Worm (Caenorhabditis elegans) whole organism, late embryonic: ENCODE data around the gene C27A2.8.

Source experiments
- C08G9.2 ChIP-seq: sonication (generic microtip); optimal IDR thresholded peaks from 2 replicates; lab custom pipeline; 2016; ENCODE audit warnings: mild to moderate bottlenecking, missing genetic modification characterization, moderate library complexity, missing compliant biosample characterization
- C38D4.7 ChIP-seq: fragments of 200-800 bp; sonication (Bioruptor generic); optimal IDR thresholded peaks from 2 replicates; lab custom pipeline; 2018; ENCODE audit warnings: mild to moderate bottlenecking, missing genetic modification characterization, moderate library complexity, missing compliant biosample characterization
- F13H6.1 ChIP-seq: sonication (generic microtip); optimal IDR thresholded peaks from 2 replicates; lab custom pipeline; 2016; ENCODE audit warnings: missing genetic modification characterization, missing compliant biosample characterization
- K09A11.1 ChIP-seq: sonication (generic microtip); optimal IDR thresholded peaks from 2 replicates; lab custom pipeline; 2017; ENCODE audit warnings: antibody characterized with exemption, mild to moderate bottlenecking, missing genetic modification characterization, missing compliant biosample characterization; ENCODE audit not compliant: insufficient read depth
- T23F11.4 ChIP-seq: fragments of 200-800 bp; sonication (Bioruptor generic); optimal IDR thresholded peaks from 2 replicates; lab custom pipeline; 2018; ENCODE audit warnings: mild to moderate bottlenecking, missing genetic modification characterization, missing compliant biosample characterization
- ama-1 ChIP-seq: fragments of 150-350 bp; optimal IDR thresholded peaks from 2 replicates; lab custom pipeline; 2014
- ceh-14 ChIP-seq: sonication (generic microtip); optimal IDR thresholded peaks from 2 replicates; lab custom pipeline; 2016; ENCODE audit warnings: missing genotype, missing genetic modification characterization, missing compliant biosample characterization
- ceh-18 ChIP-seq: sonication (generic microtip); optimal IDR thresholded peaks from 2 replicates; lab custom pipeline; 2016; ENCODE audit warnings: missing genetic modification characterization, missing compliant biosample characterization
- ceh-19 ChIP-seq: fragments of 200-800 bp; sonication (Bioruptor generic); optimal IDR thresholded peaks from 2 replicates; lab custom pipeline; 2018; ENCODE audit warnings: mild to moderate bottlenecking, missing genetic modification characterization, missing compliant biosample characterization
- ceh-2 ChIP-seq: sonication (generic microtip); optimal IDR thresholded peaks from 2 replicates; lab custom pipeline; 2016; ENCODE audit warnings: missing genotype, missing genetic modification characterization, missing compliant biosample characterization
- ceh-22 ChIP-seq: sonication (generic microtip); optimal IDR thresholded peaks from 2 replicates; lab custom pipeline; 2017; ENCODE audit warnings: missing biosample characterization, missing genetic modification characterization
- ceh-24 ChIP-seq: sonication (generic microtip); optimal IDR thresholded peaks from 2 replicates; lab custom pipeline; 2016; ENCODE audit warnings: mild to moderate bottlenecking, missing genetic modification characterization, missing compliant biosample characterization
- ceh-30 ChIP-seq: fragments of 150-350 bp; optimal IDR thresholded peaks from 2 replicates; lab custom pipeline; 2014; ENCODE audit warnings: missing biosample characterization, missing genetic modification characterization
- ceh-31 ChIP-seq: sonication (generic microtip); optimal IDR thresholded peaks from 2 replicates; lab custom pipeline; 2016; ENCODE audit warnings: missing genetic modification characterization, missing compliant biosample characterization
- ceh-34 ChIP-seq: sonication (generic microtip); optimal IDR thresholded peaks from 2 replicates; lab custom pipeline; 2016; ENCODE audit warnings: mild to moderate bottlenecking, missing genetic modification characterization, missing compliant biosample characterization
- ceh-45 ChIP-seq: fragments of 200-800 bp; sonication (Bioruptor generic); IDR thresholded peaks from 2 replicates; pipeline ENCODE4 v1.3.6; 2022; ENCODE audit warnings: missing genetic modification reagents, missing genetic modification characterization, missing compliant biosample characterization
- ceh-48 ChIP-seq: sonication (generic microtip); optimal IDR thresholded peaks from 2 replicates; lab custom pipeline; 2016; ENCODE audit warnings: missing genetic modification characterization, inconsistent platforms, missing compliant biosample characterization
- ceh-9 ChIP-seq: sonication (generic microtip); optimal IDR thresholded peaks from 2 replicates; lab custom pipeline; 2016; ENCODE audit warnings: mild to moderate bottlenecking, missing genetic modification characterization, inconsistent platforms, missing compliant biosample characterization
- dmd-4 ChIP-seq: sonication (generic microtip); optimal IDR thresholded peaks from 2 replicates; lab custom pipeline; 2016; ENCODE audit warnings: borderline replicate concordance, missing genetic modification characterization, missing compliant biosample characterization
- dve-1 ChIP-seq: sonication (generic microtip); optimal IDR thresholded peaks from 2 replicates; lab custom pipeline; 2017; ENCODE audit warnings: antibody characterized with exemption, mild to moderate bottlenecking, missing genetic modification characterization, missing compliant biosample characterization
- elt-4 ChIP-seq: sonication (generic microtip); optimal IDR thresholded peaks from 2 replicates; lab custom pipeline; 2016; ENCODE audit warnings: missing genetic modification characterization, missing compliant biosample characterization
- eyg-1 ChIP-seq: sonication (generic microtip); optimal IDR thresholded peaks from 2 replicates; lab custom pipeline; 2016; ENCODE audit warnings: missing genotype, missing genetic modification characterization, missing compliant biosample characterization
- fax-1 ChIP-seq: sonication (generic microtip); optimal IDR thresholded peaks from 2 replicates; lab custom pipeline; 2016; ENCODE audit warnings: missing genotype, missing genetic modification characterization, missing compliant biosample characterization
- fkh-10 ChIP-seq: fragments of 150-350 bp; optimal IDR thresholded peaks from 2 replicates; lab custom pipeline; 2014; ENCODE audit warnings: missing biosample characterization, missing genetic modification reagents, missing genetic modification characterization
- gmeb-2 ChIP-seq: sonication (generic microtip); optimal IDR thresholded peaks from 2 replicates; lab custom pipeline; 2016; ENCODE audit warnings: missing genetic modification characterization, inconsistent platforms, missing compliant biosample characterization
- hlh-13 ChIP-seq: fragments of 200-800 bp; sonication (Bioruptor generic); optimal IDR thresholded peaks from 2 replicates; lab custom pipeline; 2018; ENCODE audit warnings: mild to moderate bottlenecking, missing genetic modification characterization, missing compliant biosample characterization
- hlh-15 ChIP-seq: sonication (generic microtip); optimal IDR thresholded peaks from 2 replicates; lab custom pipeline; 2016; ENCODE audit warnings: missing genetic modification characterization, missing compliant biosample characterization
- hlh-30 ChIP-seq: sonication (generic microtip); optimal IDR thresholded peaks from 2 replicates; lab custom pipeline; 2017; ENCODE audit warnings: antibody characterized with exemption, missing genetic modification characterization, missing compliant biosample characterization; ENCODE audit not compliant: insufficient read depth
- hlh-6 ChIP-seq: sonication (generic microtip); optimal IDR thresholded peaks from 2 replicates; lab custom pipeline; 2016; ENCODE audit warnings: missing genotype, missing genetic modification characterization, missing compliant biosample characterization
- hlh-8 ChIP-seq: sonication (generic microtip); optimal IDR thresholded peaks from 2 replicates; lab custom pipeline; 2016; ENCODE audit warnings: missing genotype, missing genetic modification characterization, missing compliant biosample characterization
- lim-6 ChIP-seq: sonication (generic microtip); optimal IDR thresholded peaks from 2 replicates; lab custom pipeline; 2016; ENCODE audit warnings: missing genetic modification characterization, missing compliant biosample characterization
- lin-11 ChIP-seq: fragments of 200-800 bp; sonication (Bioruptor generic); optimal IDR thresholded peaks from 2 replicates; lab custom pipeline; 2018; ENCODE audit warnings: mild to moderate bottlenecking, missing genetic modification characterization, missing compliant biosample characterization
- madf-2 ChIP-seq: sonication (generic microtip); optimal IDR thresholded peaks from 2 replicates; lab custom pipeline; 2017; ENCODE audit warnings: missing genetic modification characterization, missing compliant biosample characterization
- mec-3 ChIP-seq: sonication (generic microtip); optimal IDR thresholded peaks from 2 replicates; lab custom pipeline; 2016; ENCODE audit warnings: borderline replicate concordance, missing genetic modification characterization, missing compliant biosample characterization
- nfya-1 ChIP-seq: sonication (generic microtip); optimal IDR thresholded peaks from 2 replicates; lab custom pipeline; 2017; ENCODE audit warnings: missing genetic modification characterization, mild to moderate bottlenecking, missing compliant biosample characterization, antibody characterized with exemption, moderate library complexity
- nhr-11 ChIP-seq: fragments of 150-350 bp; optimal IDR thresholded peaks from 2 replicates; lab custom pipeline; 2014; ENCODE audit warnings: missing biosample characterization, missing genetic modification characterization
- nhr-232 ChIP-seq: sonication (generic microtip); optimal IDR thresholded peaks from 2 replicates; lab custom pipeline; 2016; ENCODE audit warnings: missing genetic modification characterization, missing compliant biosample characterization
- npax-4 ChIP-seq: sonication (generic microtip); optimal IDR thresholded peaks from 2 replicates; lab custom pipeline; 2016; ENCODE audit warnings: missing genetic modification characterization, missing compliant biosample characterization
- odd-2 ChIP-seq: sonication (generic microtip); optimal IDR thresholded peaks from 2 replicates; lab custom pipeline; 2017; ENCODE audit warnings: antibody characterized with exemption, mild to moderate bottlenecking, missing genetic modification characterization, missing compliant biosample characterization
- pag-3 ChIP-seq: sonication (generic microtip); optimal IDR thresholded peaks from 2 replicates; lab custom pipeline; 2016; ENCODE audit warnings: missing compliant biosample characterization, missing genetic modification characterization, borderline replicate concordance
- pat-9 ChIP-seq: fragments of 200-800 bp; sonication (Bioruptor generic); optimal IDR thresholded peaks from 2 replicates; lab custom pipeline; 2018; ENCODE audit warnings: mild to moderate bottlenecking, missing genetic modification characterization, moderate library complexity, missing compliant biosample characterization
- pha-4 ChIP-seq: fragments of 150-350 bp; optimal IDR thresholded peaks from 2 replicates; lab custom pipeline; 2018; ENCODE audit warnings: missing biosample characterization, missing genetic modification reagents, missing genetic modification characterization
- pqm-1 ChIP-seq: sonication (generic microtip); optimal IDR thresholded peaks from 2 replicates; lab custom pipeline; 2016; ENCODE audit warnings: missing genetic modification characterization, missing compliant biosample characterization
- ref-2 ChIP-seq: sonication (generic microtip); optimal IDR thresholded peaks from 2 replicates; lab custom pipeline; 2016; ENCODE audit warnings: missing genetic modification characterization, missing compliant biosample characterization
- rnt-1 ChIP-seq: sonication (generic microtip); optimal IDR thresholded peaks from 2 replicates; lab custom pipeline; 2016; ENCODE audit warnings: missing genetic modification characterization, missing compliant biosample characterization
- sdc-2 ChIP-seq: sonication (generic microtip); optimal IDR thresholded peaks from 2 replicates; lab custom pipeline; 2016; ENCODE audit warnings: missing genotype, missing genetic modification characterization, missing compliant biosample characterization
- sox-2 ChIP-seq: fragments of 200-800 bp; sonication (Bioruptor generic); IDR thresholded peaks from 2 replicates; pipeline ENCODE4 v1.3.6; 2022; ENCODE audit warnings: missing genetic modification reagents, missing genetic modification characterization, missing compliant biosample characterization
- syd-9 ChIP-seq: sonication (generic microtip); optimal IDR thresholded peaks from 2 replicates; lab custom pipeline; 2016; ENCODE audit warnings: mild to moderate bottlenecking, missing genetic modification characterization, moderate library complexity, missing compliant biosample characterization
- ttx-3 ChIP-seq: sonication (generic microtip); optimal IDR thresholded peaks from 2 replicates; lab custom pipeline; 2016; ENCODE audit warnings: missing genetic modification reagents, missing genetic modification characterization, missing compliant biosample characterization
- unc-42 ChIP-seq: sonication (generic microtip); optimal IDR thresholded peaks from 2 replicates; lab custom pipeline; 2016; ENCODE audit warnings: missing genotype, missing genetic modification characterization, missing compliant biosample characterization
- unc-55 ChIP-seq: sonication (generic microtip); optimal IDR thresholded peaks from 2 replicates; lab custom pipeline; 2017; ENCODE audit warnings: missing biosample characterization, missing genetic modification reagents, missing genetic modification characterization
- unc-86 ChIP-seq: sonication (generic microtip); optimal IDR thresholded peaks from 2 replicates; lab custom pipeline; 2016; ENCODE audit warnings: missing genetic modification characterization, missing compliant biosample characterization
- ztf-16 ChIP-seq: sonication (generic microtip); optimal IDR thresholded peaks from 2 replicates; lab custom pipeline; 2017; ENCODE audit warnings: missing genetic modification characterization, missing compliant biosample characterization

The C27A2.8 gene

DNA sequence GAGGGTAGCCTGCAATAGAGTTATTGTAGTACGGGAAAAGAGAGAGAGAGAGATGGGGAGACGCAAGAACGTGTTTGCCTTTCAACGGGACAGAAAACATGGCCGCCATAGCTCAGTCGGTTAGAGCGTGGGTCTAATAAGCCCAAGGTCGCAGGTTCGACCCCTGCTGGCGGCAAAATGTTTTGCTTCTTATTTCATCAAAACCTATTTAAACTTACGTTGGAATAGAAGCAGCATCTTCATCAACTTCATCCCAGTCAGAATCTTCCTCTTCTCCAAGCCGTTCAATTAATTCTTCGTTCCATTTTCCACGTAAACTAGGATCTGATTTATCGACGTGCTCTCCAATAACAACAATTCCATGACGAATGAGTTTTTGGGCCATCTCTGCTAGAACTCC lies 35.2 kb downstream of the C27A2.8 start:
- peak; percentile 15 for TF ChIP-seq elt-4 (tag; lab: Kevin White, UChicago)
- peak; percentile 86 for TF ChIP-seq F13H6.1 (tag; lab: Kevin White, UChicago)
- no peak for TF ChIP-seq nhr-11 (tag; lab: Kevin White, UChicago)
- TF ChIP-seq unc-42 (tag; lab: Kevin White, UChicago) = peak; percentile 78
- peak; percentile 49 for TF ChIP-seq ceh-9 (tag; lab: Kevin White, UChicago)
- TF ChIP-seq ama-1 (lab: Kevin White, UChicago) = no peak
- TF ChIP-seq ref-2 = peak; percentile 90
- TF ChIP-seq lim-6 = no peak
- peak; percentile 86 for TF ChIP-seq ztf-16 (tag; lab: Kevin White, UChicago)
- TF ChIP-seq nhr-232 (tag; lab: Kevin White, UChicago) = peak; percentile 87
- peak; percentile 73 for TF ChIP-seq pqm-1 (tag; lab: Kevin White, UChicago)
- peak; percentile 77 for TF ChIP-seq ceh-14 (tag; lab: Kevin White, UChicago)
- peak; percentile 81 for TF ChIP-seq madf-2 (tag; lab: Kevin White, UChicago)
- TF ChIP-seq pat-9 = peak; percentile 88
- TF ChIP-seq C38D4.7 (GFP tag; lab: Kevin White, UChicago) = peak; percentile 85
- TF ChIP-seq ceh-2 (tag; lab: Kevin White, UChicago) = peak; percentile 86
- no peak for TF ChIP-seq fkh-10
- TF ChIP-seq odd-2 = peak; percentile 54
- peak; percentile 97 for TF ChIP-seq hlh-6 (tag; lab: Kevin White, UChicago)
- TF ChIP-seq gmeb-2 (tag; lab: Kevin White, UChicago) = peak; percentile 87
- no peak for TF ChIP-seq ceh-30 (tag; lab: Kevin White, UChicago)
- TF ChIP-seq sox-2 (GFP tag; lab: Robert Waterston, UW) = peak; percentile 54
- TF ChIP-seq hlh-8 (tag; lab: Kevin White, UChicago) = peak; percentile 79
- TF ChIP-seq dve-1 (tag; lab: Kevin White, UChicago) = peak; percentile 83
- peak; percentile 78 for TF ChIP-seq nfya-1
- TF ChIP-seq sdc-2 = peak; percentile 90
- TF ChIP-seq ceh-31 (tag; lab: Kevin White, UChicago) = peak; percentile 75
- TF ChIP-seq hlh-13 = peak; percentile 79
- TF ChIP-seq unc-86 (tag; lab: Kevin White, UChicago) = peak; percentile 89
- TF ChIP-seq fax-1 (tag; lab: Kevin White, UChicago) = peak; percentile 82
- TF ChIP-seq npax-4 (tag; lab: Kevin White, UChicago) = peak; percentile 73
- peak; percentile 58 for TF ChIP-seq mec-3 (tag; lab: Kevin White, UChicago)
- TF ChIP-seq rnt-1 = peak; percentile 58
- TF ChIP-seq ceh-48 (tag; lab: Kevin White, UChicago) = peak; percentile 77
- peak; percentile 72 for TF ChIP-seq ceh-24 (tag; lab: Kevin White, UChicago)
- TF ChIP-seq hlh-15 (tag; lab: Kevin White, UChicago) = peak; percentile 80
- peak; percentile 84 for TF ChIP-seq syd-9 (tag; lab: Kevin White, UChicago)
- peak; percentile 75 for TF ChIP-seq lin-11 (tag; lab: Kevin White, UChicago)
- TF ChIP-seq T23F11.4 (GFP tag; lab: Kevin White, UChicago) = peak; percentile 77
- TF ChIP-seq K09A11.1 (tag; lab: Kevin White, UChicago) = peak; percentile 78
- peak; percentile 83 for TF ChIP-seq ceh-19 (GFP tag; lab: Kevin White, UChicago)
- peak; percentile 81 for TF ChIP-seq ttx-3 (tag; lab: Kevin White, UChicago)
- peak; percentile 22 for TF ChIP-seq ceh-22 (tag; lab: Kevin White, UChicago)
- peak; percentile 91 for TF ChIP-seq ceh-34 (tag; lab: Kevin White, UChicago)
- peak; percentile 88 for TF ChIP-seq eyg-1 (tag; lab: Kevin White, UChicago)
- peak; percentile 77; the same call in 1 of the 2 replicates for TF ChIP-seq ceh-45
- TF ChIP-seq C08G9.2 (tag; lab: Kevin White, UChicago) = peak; percentile 86
- peak; percentile 15 for TF ChIP-seq pag-3 (tag; lab: Kevin White, UChicago)
- TF ChIP-seq dmd-4 (tag; lab: Kevin White, UChicago) = peak; percentile 55
- TF ChIP-seq hlh-30 (tag; lab: Kevin White, UChicago) = no peak
- peak; percentile 91 for TF ChIP-seq ceh-18 (tag; lab: Kevin White, UChicago)
- no peak for TF ChIP-seq unc-55 (GFP tag; lab: Kevin White, UChicago)
- no peak for TF ChIP-seq pha-4
